Worm (Caenorhabditis elegans) whole organism, L4 larva: Measurements from ENCODE around the gene npr-22.

Experiments used
- F37D6.2 ChIP-seq: sonication (generic microtip); optimal IDR thresholded peaks from 2 replicates; lab custom pipeline; 2016; ENCODE audit warnings: mild to moderate bottlenecking, missing genetic modification characterization, missing compliant biosample characterization
- Y105C5A.15 ChIP-seq: fragments of 200-800 bp; sonication (Bioruptor generic); IDR thresholded peaks from 2 replicates; pipeline ENCODE4 v1.3.6; 2022; ENCODE audit warnings: missing genetic modification characterization, missing compliant biosample characterization
- Y48G9A.11 ChIP-seq: fragments of 200-800 bp; sonication (Bioruptor generic); IDR thresholded peaks from 2 replicates; pipeline ENCODE4 v1.3.6; 2022; ENCODE audit warnings: missing genetic modification reagents, missing genetic modification characterization, missing compliant biosample characterization
- Y5F2A.4 ChIP-seq: fragments of 200-800 bp; sonication (Bioruptor generic); optimal IDR thresholded peaks from 2 replicates; lab custom pipeline; 2018; ENCODE audit warnings: mild to moderate bottlenecking, missing genetic modification characterization, missing compliant biosample characterization
- Y75B8A.6 ChIP-seq: fragments of 200-800 bp; sonication (Bioruptor generic); IDR thresholded peaks from 2 replicates; pipeline ENCODE4 v1.3.6; 2022; ENCODE audit warnings: missing genetic modification reagents, missing genetic modification characterization, missing compliant biosample characterization
- ZK546.5 ChIP-seq, 2 experiments: sonication (generic microtip); optimal IDR thresholded peaks; 2 replicates each; lab custom pipeline; 2017; ENCODE audit warnings: missing biosample characterization in 2 of 2, missing genetic modification characterization in 2 of 2
- aha-1 ChIP-seq: fragments of 150-350 bp; peaks from one replicate; lab custom pipeline; 2014; ENCODE audit warnings: missing biosample characterization, missing genetic modification characterization
- aly-2 ChIP-seq: sonication (generic microtip); optimal IDR thresholded peaks from 2 replicates; lab custom pipeline; 2018; ENCODE audit warnings: missing biosample characterization, missing genetic modification characterization
- ceh-20 ChIP-seq: fragments of 200-800 bp; sonication (Bioruptor generic); IDR thresholded peaks from 2 replicates; pipeline ENCODE4 v1.3.6; 2022; ENCODE audit warnings: missing genetic modification reagents, missing genetic modification characterization, missing compliant biosample characterization
- ceh-28 ChIP-seq: fragments of 150-350 bp; optimal IDR thresholded peaks from 2 replicates; lab custom pipeline; 2014; ENCODE audit warnings: missing biosample characterization, missing genetic modification reagents, missing genetic modification characterization
- ceh-44 ChIP-seq: fragments of 200-800 bp; sonication (Bioruptor generic); IDR thresholded peaks from 2 replicates; pipeline ENCODE4 v1.3.6; 2022; ENCODE audit warnings: missing genetic modification reagents, missing genetic modification characterization, missing compliant biosample characterization
- ces-1 ChIP-seq: fragments of 150-350 bp; sonication (generic microtip); optimal IDR thresholded peaks from 4 replicates; lab custom pipeline; 2014; ENCODE audit warnings: missing biosample characterization, missing genetic modification reagents, missing genetic modification characterization
- cey-2 ChIP-seq: sonication (generic microtip); optimal IDR thresholded peaks from 3 replicates; lab custom pipeline; 2017; ENCODE audit warnings: missing genetic modification characterization, mild to moderate bottlenecking, missing compliant biosample characterization, antibody characterized with exemption, borderline replicate concordance; ENCODE audit not compliant: insufficient read depth
- ctbp-1 ChIP-seq: fragments of 200-800 bp; sonication (Bioruptor generic); IDR thresholded peaks from 2 replicates; pipeline ENCODE4 v1.3.6; 2022; ENCODE audit warnings: missing genetic modification reagents, missing genetic modification characterization, missing compliant biosample characterization
- daf-16 ChIP-seq, 3 experiments: sonication (generic microtip); optimal IDR thresholded peaks; 2 replicates each; lab custom pipeline; 2016 to 2017; ENCODE audit warnings: missing genetic modification characterization in 3 of 3, missing genetic modification reagents in 3 of 3, mild to moderate bottlenecking in 2 of 3, missing compliant biosample characterization in 2 of 3, missing biosample characterization in 1 of 3, moderate library complexity in 1 of 3
- daf-19 ChIP-seq: fragments of 200-800 bp; sonication (Bioruptor generic); conservative IDR thresholded peaks from 2 replicates; pipeline ENCODE4 v1.3.6; 2022; ENCODE audit warnings: missing genetic modification characterization, missing compliant biosample characterization
- dmd-6 ChIP-seq: fragments of 200-800 bp; sonication (Bioruptor generic); IDR thresholded peaks from 2 replicates; pipeline ENCODE4 v1.3.6; 2022; ENCODE audit warnings: missing genetic modification reagents, missing genetic modification characterization, missing compliant biosample characterization
- dpl-1 ChIP-seq: fragments of 150-350 bp; optimal IDR thresholded peaks from 2 replicates; lab custom pipeline; 2014; ENCODE audit warnings: missing biosample characterization, missing genetic modification reagents, missing genetic modification characterization
- dve-1 ChIP-seq: sonication (generic microtip); optimal IDR thresholded peaks from 2 replicates; lab custom pipeline; 2017; ENCODE audit warnings: antibody characterized with exemption, mild to moderate bottlenecking, missing genetic modification characterization, missing compliant biosample characterization; ENCODE audit not compliant: insufficient read depth
- hif-1 ChIP-seq, 2 experiments: sonication (generic microtip); optimal IDR thresholded peaks; 2 replicates each; lab custom pipeline; 2016 to 2017; ENCODE audit warnings: missing compliant biosample characterization in 2 of 2, missing genetic modification characterization in 2 of 2, missing genetic modification reagents in 2 of 2, missing genotype in 2 of 2, mild to moderate bottlenecking in 1 of 2
- hlh-11 ChIP-seq: fragments of 200-800 bp; sonication (Bioruptor generic); optimal IDR thresholded peaks from 2 replicates; lab custom pipeline; 2018; ENCODE audit warnings: mild to moderate bottlenecking, missing genetic modification characterization, missing compliant biosample characterization
- hlh-30 ChIP-seq: sonication (generic microtip); optimal IDR thresholded peaks from 2 replicates; lab custom pipeline; 2017; ENCODE audit warnings: antibody characterized with exemption, mild to moderate bottlenecking, missing genetic modification characterization, missing compliant biosample characterization; ENCODE audit not compliant: insufficient read depth
- lin-29 ChIP-seq: fragments of 200-800 bp; sonication (Bioruptor generic); IDR thresholded peaks from 2 replicates; pipeline ENCODE4 v1.3.6; 2022; ENCODE audit warnings: missing genetic modification reagents, missing genetic modification characterization, missing compliant biosample characterization
- lsy-2 ChIP-seq, 2 experiments: fragments of 150-350 bp in 1 of 2; sonication (generic microtip) in 1 of 2; optimal IDR thresholded peaks; 2 replicates each; lab custom pipeline; 2014 to 2017; ENCODE audit warnings: missing biosample characterization in 2 of 2, missing genetic modification characterization in 2 of 2
- madf-5 ChIP-seq, 2 experiments: fragments of 200-800 bp; sonication (Bioruptor generic); IDR thresholded peaks; 2 replicates each; pipeline ENCODE4 v1.3.6; 2022; ENCODE audit warnings: missing compliant biosample characterization in 2 of 2, missing genetic modification characterization in 2 of 2
- mdl-1 ChIP-seq, 2 experiments: fragments of 150-350 bp in 1 of 2; sonication (generic microtip) in 1 of 2; optimal IDR thresholded peaks; 2 replicates each; lab custom pipeline; 2014 to 2017; ENCODE audit warnings: missing biosample characterization in 2 of 2, missing genetic modification characterization in 2 of 2
- mdt-29 ChIP-seq: fragments of 200-800 bp; sonication (Bioruptor generic); IDR thresholded peaks from 2 replicates; pipeline ENCODE4 v1.3.6; 2022; ENCODE audit warnings: missing genetic modification reagents, missing genetic modification characterization, missing compliant biosample characterization
- mep-1 ChIP-seq: fragments of 150-350 bp; sonication (generic microtip); optimal IDR thresholded peaks from 3 replicates; lab custom pipeline; 2014; ENCODE audit warnings: missing biosample characterization, missing genetic modification characterization
- mes-2 ChIP-seq: sonication (generic microtip); optimal IDR thresholded peaks from 2 replicates; lab custom pipeline; 2016; ENCODE audit warnings: missing genotype, mild to moderate bottlenecking, missing genetic modification characterization, missing compliant biosample characterization; ENCODE audit not compliant: poor library complexity, severe bottlenecking
- mxl-3 ChIP-seq: fragments of 200-800 bp; sonication (Bioruptor generic); optimal IDR thresholded peaks from 2 replicates; lab custom pipeline; 2018; ENCODE audit warnings: mild to moderate bottlenecking, missing genetic modification characterization, missing compliant biosample characterization
- nhr-111 ChIP-seq: fragments of 200-800 bp; sonication (Bioruptor generic); optimal IDR thresholded peaks from 2 replicates; lab custom pipeline; 2018; ENCODE audit warnings: mild to moderate bottlenecking, missing genetic modification characterization, missing compliant biosample characterization
- nhr-25 ChIP-seq: sonication (generic microtip); optimal IDR thresholded peaks from 2 replicates; lab custom pipeline; 2017; ENCODE audit warnings: missing genetic modification characterization, mild to moderate bottlenecking, missing compliant biosample characterization, antibody characterized with exemption, moderate library complexity, borderline replicate concordance; ENCODE audit not compliant: insufficient read depth
- nhr-28 ChIP-seq: fragments of 150-350 bp; optimal IDR thresholded peaks from 2 replicates; lab custom pipeline; 2014; ENCODE audit warnings: missing biosample characterization, missing genetic modification characterization
- nhr-48 ChIP-seq: sonication (generic microtip); optimal IDR thresholded peaks from 2 replicates; lab custom pipeline; 2016; ENCODE audit warnings: mild to moderate bottlenecking, missing genetic modification characterization, missing compliant biosample characterization
- nhr-77 ChIP-seq: fragments of 150-350 bp; optimal IDR thresholded peaks from 2 replicates; lab custom pipeline; 2014; ENCODE audit warnings: missing biosample characterization, missing genetic modification characterization
- rbr-2 ChIP-seq: sonication (generic microtip); optimal IDR thresholded peaks from 2 replicates; lab custom pipeline; 2016; ENCODE audit warnings: missing genotype, missing genetic modification characterization, missing compliant biosample characterization
- sdz-12 ChIP-seq: fragments of 200-800 bp; sonication (Bioruptor generic); optimal IDR thresholded peaks from 2 replicates; lab custom pipeline; 2018; ENCODE audit warnings: mild to moderate bottlenecking, missing genetic modification characterization, missing compliant biosample characterization
- tra-1 ChIP-seq: fragments of 200-800 bp; sonication (Bioruptor generic); IDR thresholded peaks from 2 replicates; pipeline ENCODE4 v1.3.6; 2022; ENCODE audit warnings: missing genetic modification reagents, missing genetic modification characterization, missing compliant biosample characterization
- unc-130 ChIP-seq: sonication (generic microtip); optimal IDR thresholded peaks from 2 replicates; lab custom pipeline; 2016; ENCODE audit warnings: missing genetic modification reagents, missing genetic modification characterization, missing compliant biosample characterization
- vab-7 ChIP-seq: fragments of 200-800 bp; sonication (Bioruptor generic); IDR thresholded peaks from 2 replicates; pipeline ENCODE4 v1.3.6; 2022; ENCODE audit warnings: missing genetic modification reagents, missing genetic modification characterization, missing compliant biosample characterization
- zag-1 ChIP-seq: fragments of 150-350 bp; optimal IDR thresholded peaks from 2 replicates; lab custom pipeline; 2014; ENCODE audit warnings: missing biosample characterization, missing genetic modification characterization
- zfp-3 ChIP-seq: fragments of 200-800 bp; sonication (Bioruptor generic); conservative IDR thresholded peaks from 2 replicates; pipeline ENCODE4 v1.3.6; 2022; ENCODE audit warnings: missing genetic modification reagents, missing genetic modification characterization, missing compliant biosample characterization

The npr-22 gene

ce11 chrIV:8529039-8529438 lies 30.2 kb upstream of the npr-22 start:
- TF ChIP-seq dmd-6 (GFP tag; lab: Robert Waterston, UW) = peak; percentile 69
- TF ChIP-seq aha-1 = peak; percentile 94
- TF ChIP-seq tra-1 (GFP tag; lab: Robert Waterston, UW) = no peak
- peak; percentile 43 for TF ChIP-seq mxl-3 (GFP tag; lab: Kevin White, UChicago)
- peak; percentile 20; the same call in 1 of the 2 replicates for TF ChIP-seq ceh-20 (GFP tag; lab: Robert Waterston, UW)
- no peak for TF ChIP-seq F37D6.2 (tag; lab: Kevin White, UChicago)
- 0 out of 2 replicates have a peak, but pooled peaks have one; percentile 14 for TF ChIP-seq zfp-3 (GFP tag; lab: Robert Waterston, UW)
- 0 out of 2 replicates have a peak, but pooled peaks have one; percentile 8 for TF ChIP-seq ctbp-1 (GFP tag; lab: Robert Waterston, UW)
- TF ChIP-seq hlh-11 (tag; lab: Kevin White, UChicago) = peak; percentile 74
- TF ChIP-seq nhr-25 (tag; lab: Kevin White, UChicago) = peak; percentile 18
- peak; percentile 28 to 67 for TF ChIP-seq hif-1 (tag; optimal IDR thresholded peaks at IDR 0.05; lab: Kevin White, UChicago)
- peak in 1 of 2 experiments; percentile 63 for TF ChIP-seq mdl-1 (tag; optimal IDR thresholded peaks at IDR 0.05; lab: Kevin White, UChicago)
- peak; percentile 33 for TF ChIP-seq mes-2 (tag; lab: Kevin White, UChicago)
- peak; percentile 43 for TF ChIP-seq mep-1
- no peak for TF ChIP-seq nhr-111 (GFP tag; lab: Kevin White, UChicago)
- TF ChIP-seq nhr-48 (tag; lab: Kevin White, UChicago) = peak; percentile 83
- TF ChIP-seq madf-5 (GFP tag; IDR thresholded peaks at IDR 0.05; lab: Robert Waterston, UW) = no peak
- no peak for TF ChIP-seq daf-19 (GFP tag; lab: Robert Waterston, UW)
- peak; percentile 82 for TF ChIP-seq hlh-30 (tag; lab: Kevin White, UChicago)
- TF ChIP-seq rbr-2 (tag; lab: Kevin White, UChicago) = peak; percentile 6
- peak in 1 of 2 experiments; percentile 56 for TF ChIP-seq lsy-2 (tag; optimal IDR thresholded peaks at IDR 0.05; lab: Kevin White, UChicago)
- TF ChIP-seq mdt-29 (GFP tag; lab: Robert Waterston, UW) = peak; percentile 34; the same call in 1 of the 2 replicates
- TF ChIP-seq cey-2 = peak; percentile 55
- no peak for TF ChIP-seq unc-130 (GFP tag; lab: Kevin White, UChicago)
- peak; percentile 75 for TF ChIP-seq nhr-28 (tag; lab: Kevin White, UChicago)

DNA sequence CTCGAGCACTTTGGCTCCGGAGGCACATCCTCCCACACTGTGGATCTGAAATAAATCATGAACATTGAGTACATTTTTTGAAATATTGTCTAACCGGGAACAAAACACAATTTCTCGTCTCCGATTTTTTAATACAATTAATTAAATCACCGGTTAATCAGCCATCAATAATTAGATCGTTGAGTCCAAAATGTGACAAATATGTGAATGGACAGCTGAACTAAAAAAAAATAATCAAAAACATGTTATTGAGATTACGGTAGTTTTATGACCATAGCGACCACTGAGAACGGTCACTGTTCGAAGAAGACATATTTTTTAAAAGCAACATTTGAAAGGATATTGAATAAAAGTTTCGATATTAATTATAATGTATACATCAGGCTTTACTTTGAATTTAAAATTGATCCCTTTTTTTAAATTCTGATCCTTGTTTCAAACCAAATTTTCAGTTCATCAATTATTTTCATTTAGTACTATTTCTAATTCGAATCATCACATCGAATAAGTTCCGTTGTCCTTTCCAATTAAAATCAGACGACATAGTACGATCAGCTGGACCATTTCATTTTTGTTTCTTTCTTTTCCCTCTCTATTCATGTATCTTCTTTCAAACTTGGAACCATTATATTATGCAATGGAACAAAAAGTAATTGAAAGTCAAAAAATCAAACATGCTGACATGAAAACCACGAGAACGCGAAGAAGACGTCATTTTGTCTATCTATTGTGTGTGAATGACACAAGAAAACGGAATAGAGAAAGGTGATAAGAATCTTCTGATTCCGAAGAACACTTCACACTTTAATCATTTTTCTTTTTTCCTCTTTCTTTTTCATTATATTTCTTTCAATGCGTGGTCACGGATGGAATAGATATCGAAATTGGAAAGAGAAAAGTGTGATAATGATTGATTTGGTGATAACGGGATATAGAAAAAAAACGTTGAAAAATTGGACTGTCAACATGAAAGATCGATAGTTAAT lies 28.9 kb upstream of the npr-22 start:
- TF ChIP-seq nhr-77 (tag; lab: Kevin White, UChicago) = peak; percentile 96
- TF ChIP-seq tra-1 (GFP tag; lab: Robert Waterston, UW) = peak; percentile 94
- no peak for TF ChIP-seq ceh-28 (tag; lab: Kevin White, UChicago)
- no peak for TF ChIP-seq zag-1 (tag; lab: Kevin White, UChicago)
- TF ChIP-seq Y48G9A.11 (GFP tag; lab: Robert Waterston, UW) = no peak
- peak; percentile 87 for TF ChIP-seq ceh-20 (GFP tag; lab: Robert Waterston, UW)
- no peak for TF ChIP-seq Y5F2A.4 (GFP tag; lab: Kevin White, UChicago)
- no peak for TF ChIP-seq unc-130 (GFP tag; lab: Kevin White, UChicago)
- TF ChIP-seq Y75B8A.6 (GFP tag; lab: Robert Waterston, UW) = no peak
- no peak for TF ChIP-seq vab-7
- no peak for TF ChIP-seq ZK546.5 (tag; optimal IDR thresholded peaks at IDR 0.05; lab: Kevin White, UChicago)
- no peak for TF ChIP-seq sdz-12
- no peak for TF ChIP-seq Y105C5A.15 (GFP tag; lab: Robert Waterston, UW)
- no peak for TF ChIP-seq ces-1 (GFP tag; lab: Kevin White, UChicago)
- TF ChIP-seq rbr-2 (tag; lab: Kevin White, UChicago) = no peak
- TF ChIP-seq madf-5 (GFP tag; IDR thresholded peaks at IDR 0.05; lab: Robert Waterston, UW) = no peak
- TF ChIP-seq dpl-1 (GFP tag; lab: Kevin White, UChicago) = peak; percentile 14
- no peak for TF ChIP-seq aly-2 (tag; lab: Kevin White, UChicago)
- peak; percentile 75 for TF ChIP-seq mep-1
- peak in 1 of 2 experiments; percentile 92 for TF ChIP-seq daf-16 (GFP tag; optimal IDR thresholded peaks at IDR 0.05; lab: Kevin White, UChicago)
- TF ChIP-seq daf-16 (tag; optimal IDR thresholded peaks at IDR 0.05; lab: Kevin White, UChicago) = peak; percentile 92
- TF ChIP-seq ceh-44 (GFP tag; lab: Robert Waterston, UW) = no peak
- TF ChIP-seq lsy-2 (tag; optimal IDR thresholded peaks at IDR 0.05; lab: Kevin White, UChicago) = peak; percentile 33 to 72
- TF ChIP-seq nhr-25 (tag; lab: Kevin White, UChicago) = peak; percentile 74
- TF ChIP-seq mxl-3 (GFP tag; lab: Kevin White, UChicago) = peak; percentile 73
- no peak for TF ChIP-seq daf-19 (GFP tag; lab: Robert Waterston, UW)
- TF ChIP-seq dve-1 (tag; lab: Kevin White, UChicago) = peak; percentile 99
- peak; percentile 93 for TF ChIP-seq nhr-48 (tag; lab: Kevin White, UChicago)
- no peak for TF ChIP-seq lin-29
